Fruit fly (Drosophila melanogaster) whole organism, adult: Measurements from ENCODE around the gene Idh3a.

Source experiments
- CG11617 ChIP-seq: fragments of 200-800 bp; sonication (Bioruptor generic); optimal IDR thresholded peaks from 2 replicates; lab custom pipeline; 2017; ENCODE audit warnings: mild to moderate bottlenecking, missing biosample characterization, missing genetic modification reagents, missing genetic modification characterization
- CG14711 ChIP-seq: fragments of 200-800 bp; sonication (Bioruptor generic); optimal IDR thresholded peaks from 2 replicates; lab custom pipeline; 2018; ENCODE audit warnings: missing biosample characterization, mild to moderate bottlenecking, missing genetic modification characterization, moderate library complexity
- CG1620 ChIP-seq: fragments of 200-800 bp; sonication (Bioruptor generic); optimal IDR thresholded peaks from 2 replicates; lab custom pipeline; 2016; ENCODE audit warnings: missing biosample characterization, missing genetic modification characterization
- CG33017 ChIP-seq: fragments of 200-800 bp; sonication (Bioruptor generic); optimal IDR thresholded peaks from 2 replicates; lab custom pipeline; 2018; ENCODE audit warnings: missing biosample characterization, mild to moderate bottlenecking, missing genetic modification characterization, moderate library complexity
- CG7101 ChIP-seq: fragments of 200-800 bp; sonication (Bioruptor generic); optimal IDR thresholded peaks from 2 replicates; lab custom pipeline; 2018; ENCODE audit warnings: missing biosample characterization, mild to moderate bottlenecking, missing genetic modification characterization, moderate library complexity
- Clk ChIP-seq: fragments of 200-800 bp; sonication (Bioruptor generic); optimal IDR thresholded peaks from 2 replicates; lab custom pipeline; 2017; ENCODE audit warnings: missing biosample characterization, missing genetic modification characterization
- Crg-1 ChIP-seq: fragments of 200-800 bp; sonication (Bioruptor generic); optimal IDR thresholded peaks from 2 replicates; lab custom pipeline; 2016; ENCODE audit warnings: missing biosample characterization, missing genetic modification characterization
- Mnt ChIP-seq: fragments of 200-800 bp; sonication (Bioruptor generic); optimal IDR thresholded peaks from 2 replicates; lab custom pipeline; 2016; ENCODE audit warnings: missing biosample characterization, mild to moderate bottlenecking, missing genetic modification characterization
- bab1 ChIP-seq: fragments of 200-800 bp; sonication (Bioruptor generic); optimal IDR thresholded peaks from 3 replicates; lab custom pipeline; 2019; ENCODE audit warnings: missing biosample characterization, mild to moderate bottlenecking, missing genetic modification characterization, moderate library complexity
- cic ChIP-seq: fragments of 200-800 bp; sonication (Bioruptor generic); optimal IDR thresholded peaks from 2 replicates; lab custom pipeline; 2017; ENCODE audit warnings: missing biosample characterization, mild to moderate bottlenecking, missing genetic modification characterization, moderate library complexity
- ovo ChIP-seq: fragments of 200-800 bp; sonication (Bioruptor generic); optimal IDR thresholded peaks from 2 replicates; lab custom pipeline; 2016; ENCODE audit warnings: missing biosample characterization, missing genetic modification characterization
- pad ChIP-seq: fragments of 200-800 bp; sonication (Bioruptor generic); optimal IDR thresholded peaks from 3 replicates; lab custom pipeline; 2017; ENCODE audit warnings: missing biosample characterization, missing genetic modification characterization, mild to moderate bottlenecking, moderate library complexity, missing genetic modification reagents

DNA sequence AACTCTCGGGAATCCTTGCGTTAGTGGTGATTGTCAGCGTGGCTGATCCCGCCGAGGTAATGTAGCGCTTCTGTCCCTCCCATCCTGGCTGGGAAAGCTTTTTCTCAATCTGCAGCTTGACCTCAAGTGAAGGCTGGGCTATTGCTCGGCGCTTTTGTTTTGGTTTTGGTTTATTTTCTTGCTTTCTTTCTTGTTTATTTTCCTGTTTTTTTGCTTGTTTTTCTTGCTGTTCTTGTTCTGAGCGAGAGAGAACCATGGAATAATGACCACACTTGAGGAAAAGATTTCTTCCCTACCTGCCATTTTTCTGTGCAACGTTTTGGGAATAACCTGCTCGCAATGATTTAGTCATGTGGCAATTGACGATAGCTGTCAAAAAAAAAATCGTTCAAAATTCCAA is 36.6 kb downstream of the Idh3a start:
- no peak for TF ChIP-seq CG33017
- no peak for TF ChIP-seq pad (GFP tag; lab: Kevin White, UChicago)
- TF ChIP-seq Clk (GFP tag; lab: Kevin White, UChicago) = no peak
- TF ChIP-seq CG14711 (tag; lab: Kevin White, UChicago) = no peak
- TF ChIP-seq CG1620 = no peak
- no peak for TF ChIP-seq cic (GFP tag; lab: Kevin White, UChicago)
- TF ChIP-seq CG7101 (tag; lab: Kevin White, UChicago) = no peak
- TF ChIP-seq bab1 = no peak
- no peak for TF ChIP-seq CG11617 (GFP tag; lab: Kevin White, UChicago)
- TF ChIP-seq Crg-1 (GFP tag; lab: Kevin White, UChicago) = no peak
- no peak for TF ChIP-seq ovo
- no peak for TF ChIP-seq Mnt (GFP tag; lab: Kevin White, UChicago)
